Fruit fly (Drosophila melanogaster) whole organism, embryonic: ENCODE results near the gene Ir21a.

ENCODE experiments used
- Adf1 ChIP-seq: fragments of 200-800 bp; sonication (Bioruptor generic); IDR thresholded peaks from 2 replicates; pipeline ENCODE4 v1.3.6; 2022; ENCODE audit warnings: missing biosample characterization, missing genetic modification characterization
- Bdp1 ChIP-seq: fragments of 200-800 bp; sonication (Bioruptor generic); optimal IDR thresholded peaks from 3 replicates; lab custom pipeline; 2016; ENCODE audit warnings: missing biosample characterization, missing genetic modification characterization
- C15 ChIP-seq: fragments of 200-800 bp; sonication (Bioruptor generic); IDR thresholded peaks from 3 replicates; pipeline ENCODE4 v1.3.6; 2022; ENCODE audit warnings: missing biosample characterization, missing genetic modification characterization
- CG10209 ChIP-seq: fragments of 200-800 bp; sonication (Bioruptor generic); optimal IDR thresholded peaks from 3 replicates; lab custom pipeline; 2017; ENCODE audit warnings: missing biosample characterization, mild to moderate bottlenecking, missing genetic modification characterization, missing genetic modification reagents
- CG10979 ChIP-seq: fragments of 200-800 bp; sonication (Bioruptor generic); optimal IDR thresholded peaks from 2 replicates; lab custom pipeline; 2018; ENCODE audit warnings: missing biosample characterization, mild to moderate bottlenecking, missing genetic modification characterization, moderate library complexity
- CG11560 ChIP-seq: fragments of 200-800 bp; sonication (Bioruptor generic); IDR thresholded peaks from 3 replicates; pipeline ENCODE4 v1.3.6; 2022; ENCODE audit warnings: missing biosample characterization, missing genetic modification characterization
- CG12299 ChIP-seq: fragments of 200-800 bp; sonication (Bioruptor generic); optimal IDR thresholded peaks from 2 replicates; lab custom pipeline; 2018; ENCODE audit warnings: missing biosample characterization, mild to moderate bottlenecking, missing genetic modification characterization
- CG14667 ChIP-seq: fragments of 200-800 bp; sonication (Bioruptor generic); IDR thresholded peaks from 2 replicates; pipeline ENCODE4 v1.3.6; 2022; ENCODE audit warnings: missing biosample characterization, missing genetic modification characterization
- CG14860 ChIP-seq: fragments of 200-800 bp; sonication (Bioruptor generic); IDR thresholded peaks from 3 replicates; pipeline ENCODE4 v1.3.6; 2022; ENCODE audit warnings: missing biosample characterization, missing genetic modification characterization; ENCODE audit not compliant: partially characterized antibody
- CG14965 ChIP-seq: fragments of 200-800 bp; sonication (Bioruptor generic); optimal IDR thresholded peaks from 2 replicates; lab custom pipeline; 2016; ENCODE audit warnings: missing biosample characterization, missing genetic modification characterization, borderline replicate concordance
- CG1529 ChIP-seq: fragments of 200-800 bp; sonication (Bioruptor generic); optimal IDR thresholded peaks from 3 replicates; lab custom pipeline; 2018; ENCODE audit warnings: missing biosample characterization, missing genetic modification characterization
- CG17186 ChIP-seq: fragments of 200-800 bp; sonication (Bioruptor generic); optimal IDR thresholded peaks from 3 replicates; lab custom pipeline; 2017; ENCODE audit warnings: missing biosample characterization, missing genetic modification reagents, missing genetic modification characterization
- CG17912 ChIP-seq: fragments of 200-800 bp; sonication (Bioruptor generic); optimal IDR thresholded peaks from 2 replicates; lab custom pipeline; 2018; ENCODE audit warnings: missing biosample characterization, mild to moderate bottlenecking, missing genetic modification characterization
- CG31365 ChIP-seq: fragments of 200-800 bp; sonication (Bioruptor generic); optimal IDR thresholded peaks from 2 replicates; lab custom pipeline; 2018; ENCODE audit warnings: missing biosample characterization, mild to moderate bottlenecking, missing genetic modification characterization
- CG32767 ChIP-seq: fragments of 200-800 bp; sonication (Bioruptor generic); IDR thresholded peaks from 2 replicates; pipeline ENCODE4 v1.3.6; 2022; ENCODE audit warnings: missing biosample characterization, missing genetic modification characterization
- CG32772 ChIP-seq: fragments of 200-800 bp; sonication (Bioruptor generic); IDR thresholded peaks from 2 replicates; pipeline ENCODE4 v1.3.6; 2022; ENCODE audit warnings: missing biosample characterization, missing genetic modification characterization
- CG4328 ChIP-seq: fragments of 200-800 bp; sonication (Bioruptor generic); optimal IDR thresholded peaks from 3 replicates; lab custom pipeline; 2017; ENCODE audit warnings: missing biosample characterization, missing genetic modification reagents, missing genetic modification characterization
- CG4360 ChIP-seq: fragments of 200-800 bp; sonication (Bioruptor generic); IDR thresholded peaks from 2 replicates; pipeline ENCODE4 v1.3.6; 2022; ENCODE audit warnings: missing biosample characterization, missing genetic modification characterization
- CG4617 ChIP-seq: fragments of 200-800 bp; sonication (Bioruptor generic); optimal IDR thresholded peaks from 3 replicates; lab custom pipeline; 2016; ENCODE audit warnings: missing biosample characterization, missing genetic modification characterization, borderline replicate concordance
- CG7963 ChIP-seq: fragments of 200-800 bp; sonication (Bioruptor generic); IDR thresholded peaks from 3 replicates; pipeline ENCODE4 v1.3.6; 2022; ENCODE audit warnings: missing biosample characterization, missing genetic modification characterization; ENCODE audit not compliant: partially characterized antibody
- Doc3 ChIP-seq: fragments of 200-800 bp; sonication (Bioruptor generic); IDR thresholded peaks from 3 replicates; pipeline ENCODE4 v1.3.6; 2022; ENCODE audit warnings: missing biosample characterization, missing genetic modification characterization; ENCODE audit not compliant: partially characterized antibody
- Ets65A ChIP-seq: fragments of 200-800 bp; sonication (Bioruptor generic); peaks from one replicate; lab custom pipeline; 2016; ENCODE audit warnings: missing biosample characterization, missing genetic modification characterization
- Fer1 ChIP-seq: fragments of 200-800 bp; sonication (Bioruptor generic); optimal IDR thresholded peaks from 2 replicates; lab custom pipeline; 2017; ENCODE audit warnings: missing biosample characterization, mild to moderate bottlenecking, missing genetic modification characterization
- Fer2 ChIP-seq: fragments of 200-800 bp; sonication (Bioruptor generic); optimal IDR thresholded peaks from 2 replicates; lab custom pipeline; 2018; ENCODE audit warnings: missing biosample characterization, mild to moderate bottlenecking, missing genetic modification characterization, moderate library complexity
- Gug ChIP-seq: fragments of 200-800 bp; sonication (Bioruptor generic); IDR thresholded peaks from 4 replicates; pipeline ENCODE4 v1.3.6; 2022; ENCODE audit warnings: missing biosample characterization, missing genetic modification characterization
- HLH4C ChIP-seq: fragments of 200-800 bp; sonication (Bioruptor generic); IDR thresholded peaks from 3 replicates; pipeline ENCODE4 v1.3.6; 2022; ENCODE audit warnings: missing biosample characterization, missing genetic modification characterization; ENCODE audit not compliant: partially characterized antibody
- HLH54F ChIP-seq: fragments of 200-800 bp; sonication (Bioruptor generic); optimal IDR thresholded peaks from 3 replicates; lab custom pipeline; 2016; ENCODE audit warnings: missing biosample characterization, missing genetic modification characterization
- TFAM ChIP-seq: fragments of 200-800 bp; sonication (Bioruptor generic); optimal IDR thresholded peaks from 2 replicates; lab custom pipeline; 2017; ENCODE audit warnings: missing biosample characterization, missing genetic modification characterization, inconsistent platforms
- Trl ChIP-seq, 3 experiments: fragments of >200 bp in 2 of 3; fragments of 200-800 bp in 1 of 3; sonication (Bioruptor generic) in 1 of 3; optimal IDR thresholded peaks; 2 replicates in 1 of 3; 3 replicates in 2 of 3; lab custom pipeline; 2016 to 2017; ENCODE audit warnings: missing biosample characterization in 1 of 3, missing genetic modification characterization in 1 of 3
- al ChIP-seq: fragments of 200-800 bp; sonication (Bioruptor generic); IDR thresholded peaks from 2 replicates; pipeline ENCODE4 v1.3.6; 2022; ENCODE audit warnings: missing biosample characterization, missing genetic modification characterization
- amos ChIP-seq: fragments of 200-800 bp; sonication (Bioruptor generic); IDR thresholded peaks from 2 replicates; pipeline ENCODE4 v1.3.6; 2022; ENCODE audit warnings: missing biosample characterization, missing genetic modification characterization; ENCODE audit not compliant: partially characterized antibody
- aop ChIP-seq: fragments of 200-800 bp; sonication (Bioruptor generic); IDR thresholded peaks from 2 replicates; pipeline ENCODE4 v1.3.6; 2022; ENCODE audit warnings: missing biosample characterization, missing genetic modification characterization
- ap ChIP-seq: fragments of 200-800 bp; sonication (Bioruptor generic); IDR thresholded peaks from 2 replicates; pipeline ENCODE4 v1.3.6; 2022; ENCODE audit warnings: missing biosample characterization, missing genetic modification characterization
- br ChIP-seq: fragments of >200 bp; optimal IDR thresholded peaks from 2 replicates; lab custom pipeline; 2017
- crc ChIP-seq: fragments of 200-800 bp; sonication (Bioruptor generic); optimal IDR thresholded peaks from 2 replicates; lab custom pipeline; 2016; ENCODE audit warnings: missing biosample characterization, missing genetic modification characterization
- danr ChIP-seq: fragments of 200-800 bp; sonication (Bioruptor generic); IDR thresholded peaks from 2 replicates; pipeline ENCODE4 v1.3.6; 2022; ENCODE audit warnings: missing biosample characterization, missing genetic modification characterization
- en ChIP-seq: fragments of 200-800 bp; sonication (Bioruptor generic); optimal IDR thresholded peaks from 2 replicates; lab custom pipeline; 2016; ENCODE audit warnings: missing biosample characterization, missing genetic modification characterization
- gcm ChIP-seq: fragments of 200-800 bp; sonication (Bioruptor generic); optimal IDR thresholded peaks from 2 replicates; lab custom pipeline; 2019; ENCODE audit warnings: missing biosample characterization, mild to moderate bottlenecking, missing genetic modification characterization, moderate library complexity
- grn ChIP-seq: fragments of 200-800 bp; sonication (Bioruptor generic); optimal IDR thresholded peaks from 3 replicates; lab custom pipeline; 2017; ENCODE audit warnings: missing biosample characterization, missing genetic modification characterization
- h ChIP-seq: fragments of >200 bp; optimal IDR thresholded peaks from 2 replicates; lab custom pipeline; 2017
- ham ChIP-seq: fragments of 200-800 bp; sonication (Bioruptor generic); IDR thresholded peaks from 2 replicates; pipeline ENCODE4 v1.3.6; 2022; ENCODE audit warnings: missing biosample characterization, missing genetic modification characterization
- insv ChIP-seq, 2 experiments: fragments of 200-800 bp; sonication (Bioruptor generic); optimal IDR thresholded peaks; 3 replicates each; lab custom pipeline; 2016 to 2018; ENCODE audit warnings: missing biosample characterization in 2 of 2, missing genetic modification characterization in 2 of 2
- p53 ChIP-seq: fragments of 200-800 bp; sonication (Bioruptor generic); optimal IDR thresholded peaks from 2 replicates; lab custom pipeline; 2016; ENCODE audit warnings: missing biosample characterization, missing genetic modification characterization
- pnt ChIP-seq: fragments of 200-800 bp; sonication (Bioruptor generic); optimal IDR thresholded peaks from 3 replicates; lab custom pipeline; 2016; ENCODE audit warnings: missing biosample characterization, missing genetic modification characterization
- tna ChIP-seq: fragments of 200-800 bp; sonication (Bioruptor generic); IDR thresholded peaks from 2 replicates; pipeline ENCODE4 v1.3.6; 2022; ENCODE audit warnings: missing biosample characterization, missing genetic modification characterization; ENCODE audit not compliant: partially characterized antibody
- wdn ChIP-seq: fragments of 200-800 bp; sonication (Bioruptor generic); IDR thresholded peaks from 2 replicates; pipeline ENCODE4 v1.3.6; 2022; ENCODE audit warnings: missing biosample characterization, missing genetic modification characterization
- zen ChIP-seq: fragments of 200-800 bp; sonication (Bioruptor generic); optimal IDR thresholded peaks from 3 replicates; lab custom pipeline; 2018; ENCODE audit warnings: missing biosample characterization, mild to moderate bottlenecking, missing genetic modification characterization, moderate library complexity
- zf30C ChIP-seq: fragments of 200-800 bp; sonication (Bioruptor generic); optimal IDR thresholded peaks from 3 replicates; lab custom pipeline; 2018; ENCODE audit warnings: missing biosample characterization, mild to moderate bottlenecking, missing genetic modification characterization
- zfh1 ChIP-seq: fragments of 200-800 bp; sonication (Bioruptor generic); IDR thresholded peaks from 3 replicates; pipeline ENCODE4 v1.3.6; 2022; ENCODE audit warnings: missing biosample characterization, missing genetic modification characterization
- zfh2 ChIP-seq: fragments of 200-800 bp; sonication (Bioruptor generic); optimal IDR thresholded peaks from 2 replicates; lab custom pipeline; 2016; ENCODE audit warnings: missing biosample characterization, missing genetic modification characterization

Ir21a gene

dm6 chr2L:66369-67278 lies 41.7 kb upstream of the Ir21a start, which contains the start of gene dbr (continued):
- TF ChIP-seq CG4328 (GFP tag; lab: Kevin White, UChicago) (peak; percentile 33), CG4360 (no peak), grn (no peak), CG4617 (no peak), HLH4C (GFP tag; lab: Robert Waterston, UW) (no peak), zen (tag; lab: Kevin White, UChicago) (no peak), CG11560 (no peak), CG14965 (no peak), Trl (optimal IDR thresholded peaks at IDR 0.05; lab: Kevin White, UChicago) (peak; percentile 85 to 97), Trl (GFP tag; optimal IDR thresholded peaks at IDR 0.05; lab: Kevin White, UChicago) (peak; percentile 27), CG32767 (GFP tag; lab: Robert Waterston, UW) (no peak), TFAM (GFP tag; lab: Kevin White, UChicago) (no peak), zfh1 (GFP tag; lab: Robert Waterston, UW) (no peak), en (GFP tag; lab: Kevin White, UChicago) (no peak), zfh2 (no peak), br (no peak), insv (GFP tag; optimal IDR thresholded peaks at IDR 0.05; lab: Kevin White, UChicago) (peak in 1 of 2 experiments; percentile 40), CG14860 (GFP tag; lab: Robert Waterston, UW) (no peak), Fer2 (no peak), CG10979 (tag; lab: Kevin White, UChicago) (peak; percentile 17), CG14667 (GFP tag; lab: Robert Waterston, UW) (no peak), CG7963 (GFP tag; lab: Robert Waterston, UW) (no peak), Ets65A (GFP tag; lab: Kevin White, UChicago) (no peak), aop (no peak), C15 (GFP tag; lab: Robert Waterston, UW) (no peak), CG1529 (GFP tag; lab: Kevin White, UChicago) (no peak), CG32772 (GFP tag; lab: Robert Waterston, UW) (no peak), amos (GFP tag; lab: Robert Waterston, UW) (no peak), crc (GFP tag; lab: Kevin White, UChicago) (no peak), CG31365 (tag; lab: Kevin White, UChicago) (no peak), ap (no peak), gcm (peak; percentile 65), h (no peak), Fer1 (GFP tag; lab: Kevin White, UChicago) (peak; percentile 68), CG17912 (GFP tag; lab: Kevin White, UChicago) (peak; percentile 50), zf30C (GFP tag; lab: Kevin White, UChicago) (peak; percentile 12), Adf1 (GFP tag; lab: Robert Waterston, UW) (peak; percentile 36; the same call in 1 of the 2 replicates), Bdp1 (no peak), CG10209 (GFP tag; lab: Kevin White, UChicago) (no peak), tna (GFP tag; lab: Robert Waterston, UW) (no peak), Doc3 (GFP tag; lab: Robert Waterston, UW) (no peak), pnt (GFP tag; lab: Kevin White, UChicago) (no peak), wdn (no peak), ham (GFP tag; lab: Robert Waterston, UW) (no peak), Gug (no peak), CG17186 (GFP tag; lab: Kevin White, UChicago) (no peak), HLH54F (no peak), al (GFP tag; lab: Robert Waterston, UW) (no peak), danr (no peak; the same call in 1 of the 2 replicates), p53 (no peak), CG12299 (tag; lab: Kevin White, UChicago) (no peak)
